Worm (Caenorhabditis elegans) whole organism, L3 larva: Measurements from ENCODE around the gene sup-9.

ENCODE experiments used
- ZK546.5 ChIP-seq: sonication (generic microtip); optimal IDR thresholded peaks from 2 replicates; lab custom pipeline; 2017; ENCODE audit warnings: missing biosample characterization, missing genetic modification characterization
- aly-2 ChIP-seq: fragments of 150-350 bp; optimal IDR thresholded peaks from 2 replicates; lab custom pipeline; 2014; ENCODE audit warnings: missing biosample characterization, missing genetic modification characterization
- daf-12 ChIP-seq: fragments of 150-350 bp; optimal IDR thresholded peaks from 2 replicates; lab custom pipeline; 2014; ENCODE audit warnings: missing biosample characterization, missing genetic modification reagents, missing genetic modification characterization
- egl-27 ChIP-seq: sonication (generic microtip); optimal IDR thresholded peaks from 4 replicates; lab custom pipeline; 2017; ENCODE audit warnings: missing biosample characterization, missing genetic modification reagents, missing genetic modification characterization
- egl-5 ChIP-seq: fragments of 150-350 bp; optimal IDR thresholded peaks from 2 replicates; lab custom pipeline; 2017; ENCODE audit warnings: missing biosample characterization, missing genetic modification reagents, missing genetic modification characterization, inconsistent platforms
- elt-1 ChIP-seq: fragments of 150-350 bp; optimal IDR thresholded peaks from 2 replicates; lab custom pipeline; 2014; ENCODE audit warnings: missing biosample characterization, missing genetic modification characterization
- elt-3 ChIP-seq, 3 experiments: fragments of 150-350 bp in 1 of 3; sonication (generic microtip) in 2 of 3; optimal IDR thresholded peaks; 2 replicates in 2 of 3; 4 replicates in 1 of 3; lab custom pipeline; 2014 to 2017; ENCODE audit warnings: missing biosample characterization in 3 of 3, missing genetic modification characterization in 3 of 3
- eor-1 ChIP-seq, 2 experiments: fragments of 150-350 bp; optimal IDR thresholded peaks; 2 replicates each; lab custom pipeline; 2014 to 2018; ENCODE audit warnings: missing biosample characterization in 2 of 2, missing genetic modification characterization in 2 of 2
- fkh-10 ChIP-seq: sonication (generic microtip); optimal IDR thresholded peaks from 2 replicates; lab custom pipeline; 2017; ENCODE audit warnings: missing biosample characterization, missing genetic modification reagents, missing genetic modification characterization
- fkh-2 ChIP-seq: fragments of 150-350 bp; optimal IDR thresholded peaks from 2 replicates; lab custom pipeline; 2014; ENCODE audit warnings: missing biosample characterization, missing genetic modification reagents, missing genetic modification characterization
- fos-1 ChIP-seq: fragments of 150-350 bp; optimal IDR thresholded peaks from 2 replicates; lab custom pipeline; 2014; ENCODE audit warnings: missing biosample characterization, missing genetic modification characterization
- hmg-11 ChIP-seq: sonication (generic microtip); optimal IDR thresholded peaks from 2 replicates; lab custom pipeline; 2016; ENCODE audit warnings: missing genetic modification characterization, missing compliant biosample characterization
- jun-1 ChIP-seq: fragments of 150-350 bp; optimal IDR thresholded peaks from 2 replicates; lab custom pipeline; 2014; ENCODE audit warnings: missing biosample characterization, missing genetic modification reagents, missing genetic modification characterization
- lin-15B ChIP-seq: fragments of 150-350 bp; optimal IDR thresholded peaks from 2 replicates; lab custom pipeline; 2014; ENCODE audit warnings: missing biosample characterization, missing genetic modification characterization
- lin-39 ChIP-seq: fragments of 150-350 bp; optimal IDR thresholded peaks from 2 replicates; lab custom pipeline; 2018; ENCODE audit warnings: missing biosample characterization, missing genetic modification reagents, missing genetic modification characterization
- mdl-1 ChIP-seq: fragments of 150-350 bp; optimal IDR thresholded peaks from 2 replicates; lab custom pipeline; 2014; ENCODE audit warnings: missing biosample characterization, missing genetic modification characterization
- mml-1 ChIP-seq: fragments of 150-350 bp; sonication (generic microtip); optimal IDR thresholded peaks from 3 replicates; lab custom pipeline; 2014; ENCODE audit warnings: missing biosample characterization, missing genetic modification characterization
- nfya-1 ChIP-seq: sonication (generic microtip); optimal IDR thresholded peaks from 2 replicates; lab custom pipeline; 2017; ENCODE audit warnings: missing genetic modification characterization, mild to moderate bottlenecking, missing compliant biosample characterization, antibody characterized with exemption, moderate library complexity; ENCODE audit not compliant: insufficient read depth
- nhr-11 ChIP-seq: fragments of 150-350 bp; optimal IDR thresholded peaks from 2 replicates; lab custom pipeline; 2014; ENCODE audit warnings: missing biosample characterization, missing genetic modification characterization
- nhr-12 ChIP-seq: fragments of 150-350 bp; optimal IDR thresholded peaks from 2 replicates; lab custom pipeline; 2014; ENCODE audit warnings: missing biosample characterization, missing genetic modification characterization
- nhr-23 ChIP-seq: fragments of 150-350 bp; optimal IDR thresholded peaks from 2 replicates; lab custom pipeline; 2014; ENCODE audit warnings: missing biosample characterization, missing genetic modification reagents, missing genetic modification characterization
- nhr-237 ChIP-seq: fragments of 150-350 bp; optimal IDR thresholded peaks from 2 replicates; lab custom pipeline; 2014; ENCODE audit warnings: missing biosample characterization, missing genetic modification characterization
- nhr-25 ChIP-seq: sonication (generic microtip); optimal IDR thresholded peaks from 2 replicates; lab custom pipeline; 2017; ENCODE audit warnings: missing biosample characterization, missing genetic modification characterization
- nhr-28 ChIP-seq: fragments of 150-350 bp; optimal IDR thresholded peaks from 2 replicates; lab custom pipeline; 2014; ENCODE audit warnings: missing biosample characterization, missing genetic modification characterization
- nhr-43 ChIP-seq: sonication (generic microtip); optimal IDR thresholded peaks from 2 replicates; lab custom pipeline; 2016; ENCODE audit warnings: mild to moderate bottlenecking, missing genetic modification characterization, missing compliant biosample characterization; ENCODE audit not compliant: poor library complexity, severe bottlenecking
- nhr-67 ChIP-seq: fragments of 150-350 bp; optimal IDR thresholded peaks from 2 replicates; lab custom pipeline; 2014; ENCODE audit warnings: missing biosample characterization, missing genetic modification characterization
- nhr-76 ChIP-seq: fragments of 150-350 bp; sonication (generic microtip); optimal IDR thresholded peaks from 5 replicates; lab custom pipeline; 2014; ENCODE audit warnings: missing biosample characterization, missing genetic modification characterization
- nhr-77 ChIP-seq: fragments of 150-350 bp; optimal IDR thresholded peaks from 2 replicates; lab custom pipeline; 2014; ENCODE audit warnings: missing biosample characterization, missing genetic modification characterization
- pqm-1 ChIP-seq: fragments of 150-350 bp; optimal IDR thresholded peaks from 2 replicates; lab custom pipeline; 2017; ENCODE audit warnings: missing biosample characterization, missing genetic modification characterization, inconsistent platforms
- skn-1 ChIP-seq: fragments of 150-350 bp; optimal IDR thresholded peaks from 2 replicates; lab custom pipeline; 2014; ENCODE audit warnings: missing biosample characterization, missing genetic modification characterization
- snpc-4 ChIP-seq: fragments of 150-350 bp; optimal IDR thresholded peaks from 2 replicates; lab custom pipeline; 2014; ENCODE audit warnings: missing biosample characterization, missing genetic modification characterization
- tbx-2 ChIP-seq: sonication (generic microtip); optimal IDR thresholded peaks from 2 replicates; lab custom pipeline; 2016; ENCODE audit warnings: mild to moderate bottlenecking, missing genetic modification characterization, missing compliant biosample characterization
- unc-39 ChIP-seq: sonication (generic microtip); optimal IDR thresholded peaks from 4 replicates; lab custom pipeline; 2017; ENCODE audit warnings: missing biosample characterization, missing genetic modification characterization
- unc-62 ChIP-seq: fragments of 150-350 bp; sonication (generic microtip); optimal IDR thresholded peaks from 4 replicates; lab custom pipeline; 2014; ENCODE audit warnings: missing biosample characterization, missing genetic modification reagents, missing genetic modification characterization
- zag-1 ChIP-seq: fragments of 150-350 bp; optimal IDR thresholded peaks from 2 replicates; lab custom pipeline; 2014; ENCODE audit warnings: missing biosample characterization, missing genetic modification characterization

Gene sup-9

DNA sequence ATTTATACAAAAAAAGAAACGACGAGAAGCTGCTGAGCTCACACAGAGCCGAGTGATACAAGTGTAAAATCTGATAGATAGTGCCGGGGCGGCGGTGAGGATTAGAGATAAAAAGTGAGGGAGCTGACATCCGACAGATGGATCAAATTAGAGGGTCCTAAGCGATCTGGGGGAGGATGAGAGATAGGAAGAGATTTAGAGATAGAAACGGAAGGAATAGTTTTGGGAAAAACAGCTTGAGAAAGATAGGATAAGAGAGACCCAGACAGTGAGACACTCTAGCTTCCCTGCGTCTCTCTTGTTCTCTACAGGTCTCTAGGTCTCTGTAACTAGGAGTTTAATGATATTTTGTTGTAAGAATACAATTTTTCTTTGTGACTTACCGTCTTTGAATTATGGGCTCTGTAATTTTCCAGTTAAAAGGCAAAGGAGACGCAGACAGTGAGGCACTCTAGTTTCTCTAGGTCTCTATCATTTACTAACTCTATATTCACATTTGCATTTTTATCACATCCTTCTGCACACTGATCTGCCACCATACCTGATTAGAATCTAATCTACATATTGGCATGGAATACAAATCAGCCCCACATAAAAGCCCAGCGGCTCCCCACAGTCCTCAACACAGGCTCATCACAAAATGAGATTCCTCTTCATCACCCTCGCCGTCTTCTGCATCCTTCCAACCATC is at the start of gene sup-9, which contains the start of gene nspf-1:
sup-9 (minus strand) TSS at position 43 of the 691 bp plus-strand sequence.
nspf-1 (plus strand) TSS at position 641 of the 691 bp plus-strand sequence.
- TF ChIP-seq zag-1 (tag; lab: Kevin White, UChicago), result no peak
- no peak for TF ChIP-seq nhr-23
- TF ChIP-seq egl-5 (tag; lab: Kevin White, UChicago), result no peak
- no peak for TF ChIP-seq tbx-2 (tag; lab: Kevin White, UChicago)
- TF ChIP-seq elt-3 (tag; optimal IDR thresholded peaks at IDR 0.05; lab: Kevin White, UChicago), result no peak
- TF ChIP-seq pqm-1 (tag; lab: Kevin White, UChicago), result no peak
- TF ChIP-seq mdl-1, result no peak
- TF ChIP-seq nhr-28 (tag; lab: Kevin White, UChicago), result no peak
- no peak for TF ChIP-seq mml-1 (tag; lab: Kevin White, UChicago)
- no peak for TF ChIP-seq ZK546.5
- TF ChIP-seq fos-1 (tag; lab: Kevin White, UChicago), result no peak
- TF ChIP-seq aly-2 (tag; lab: Kevin White, UChicago), result no peak
- no peak for TF ChIP-seq elt-1 (tag; lab: Kevin White, UChicago)

DNA sequence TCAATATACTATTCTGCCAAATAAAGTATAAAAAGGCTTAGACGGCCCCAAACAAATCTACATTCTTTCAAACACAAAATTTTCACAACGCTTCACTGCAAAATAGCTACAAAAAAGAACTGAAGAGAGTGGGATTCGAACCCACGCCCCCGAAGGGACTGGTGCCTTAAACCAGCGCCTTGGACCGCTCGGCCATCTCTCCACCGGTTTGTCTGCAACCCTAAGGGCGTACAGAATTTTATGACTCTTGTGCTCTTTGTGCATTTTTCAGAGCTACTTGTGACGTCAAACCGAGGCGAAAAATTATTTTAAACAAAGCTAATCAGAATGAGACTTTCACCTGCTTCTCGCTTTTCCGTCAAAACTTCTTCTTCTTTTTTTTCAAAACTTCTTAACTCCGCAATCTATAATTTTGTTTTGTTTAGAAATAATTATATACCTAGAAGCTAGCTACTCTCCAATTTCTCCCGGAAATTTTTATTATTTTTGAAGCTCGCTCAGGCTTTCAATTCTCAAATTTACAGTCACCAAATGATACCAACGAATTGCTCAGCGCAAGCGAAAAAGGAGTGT is 49.4 kb upstream of the sup-9 start, which contains the start of gene T05A8.8:
T05A8.8 (plus strand) TSS at position 523 of the 573 bp plus-strand sequence.
- TF ChIP-seq nhr-237 (tag; lab: Kevin White, UChicago), result no peak
- TF ChIP-seq nhr-43 (tag; lab: Kevin White, UChicago), result no peak
- no peak for TF ChIP-seq unc-62 (GFP tag; lab: Kevin White, UChicago)
- no peak for TF ChIP-seq mml-1 (tag; lab: Kevin White, UChicago)
- no peak for TF ChIP-seq skn-1
- TF ChIP-seq nhr-25 (tag; lab: Kevin White, UChicago), result no peak
- TF ChIP-seq jun-1 (tag; lab: Kevin White, UChicago), result no peak
- TF ChIP-seq lin-15B (tag; lab: Kevin White, UChicago), result no peak
- TF ChIP-seq fkh-2 (tag; lab: Kevin White, UChicago), result no peak

DNA sequence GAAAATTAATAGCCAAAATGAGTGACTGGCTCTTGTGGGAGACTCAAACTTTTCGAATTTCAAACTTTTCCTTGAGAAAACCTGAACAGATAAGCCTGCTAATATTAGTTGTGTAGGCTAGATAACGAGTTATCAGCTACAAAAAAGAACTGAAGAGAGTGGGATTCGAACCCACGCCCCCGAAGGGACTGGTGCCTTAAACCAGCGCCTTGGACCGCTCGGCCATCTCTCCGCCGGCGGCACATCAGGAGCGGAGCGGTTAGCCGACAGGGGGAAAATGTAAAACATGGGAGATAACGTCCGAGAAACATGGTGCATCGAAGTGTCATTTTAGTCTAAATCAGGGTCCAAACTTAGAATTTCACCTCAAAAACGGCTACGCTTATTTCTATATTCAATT is 48.8 kb upstream of the sup-9 start:
- no peak for TF ChIP-seq fkh-2 (tag; lab: Kevin White, UChicago)
- no peak for TF ChIP-seq fos-1 (tag; lab: Kevin White, UChicago)
- no peak for TF ChIP-seq lin-15B (tag; lab: Kevin White, UChicago)
- no peak for TF ChIP-seq nhr-12

DNA sequence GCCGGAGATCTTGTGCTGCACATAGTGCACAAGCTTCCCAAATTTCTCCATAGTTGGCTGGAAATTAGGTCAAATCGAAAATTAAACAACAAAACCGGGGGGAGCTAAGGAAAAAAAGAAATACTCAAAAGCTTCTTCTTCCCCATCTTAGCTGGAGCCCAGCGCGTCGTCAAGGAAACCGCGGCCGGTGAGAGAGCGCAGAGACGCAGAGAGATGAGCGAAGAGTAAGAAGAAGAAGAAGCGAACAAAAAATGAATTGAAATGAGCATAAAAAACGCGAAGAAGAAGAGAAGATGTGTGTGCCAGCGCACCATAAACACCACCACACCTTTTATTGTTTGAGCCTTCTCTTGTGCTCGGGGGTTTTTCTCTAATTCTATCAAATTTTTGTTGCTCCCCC is 48.4 kb upstream of the sup-9 start, which contains the start of gene wdr-31:
wdr-31 (minus strand) TSS at position 101 of the 400 bp plus-strand sequence.
- no peak for TF ChIP-seq egl-27 (tag; lab: Kevin White, UChicago)
- TF ChIP-seq fkh-10, result no peak
- TF ChIP-seq mml-1 (tag; lab: Kevin White, UChicago), result no peak
- no peak for TF ChIP-seq unc-39 (tag; lab: Kevin White, UChicago)
- TF ChIP-seq mdl-1, result no peak
- no peak for TF ChIP-seq lin-39 (tag; lab: Kevin White, UChicago)

DNA sequence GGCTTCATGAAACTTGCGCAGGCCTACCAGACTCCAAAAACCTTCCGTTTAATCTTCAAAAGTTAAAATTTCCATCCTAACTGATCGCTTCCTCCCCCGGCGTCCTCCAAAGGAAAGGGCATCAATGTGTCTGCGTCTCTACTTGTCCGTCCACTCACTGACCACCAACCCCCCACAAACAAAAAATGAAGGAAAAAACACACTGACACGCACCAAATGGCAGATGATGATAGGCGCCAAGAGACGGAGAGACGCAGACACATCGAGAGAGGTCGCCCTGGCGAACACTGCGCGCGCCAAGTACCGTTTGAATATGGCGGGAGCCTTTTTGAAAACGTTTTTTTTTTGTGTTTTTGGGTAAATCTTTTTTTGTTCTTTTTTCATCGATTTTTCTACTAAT is 47.9 kb upstream of the sup-9 start:
- TF ChIP-seq elt-1 (tag; lab: Kevin White, UChicago), result no peak
- TF ChIP-seq hmg-11 (tag; lab: Kevin White, UChicago), result peak; percentile 40
- TF ChIP-seq nhr-11 (tag; lab: Kevin White, UChicago), result no peak
- TF ChIP-seq nhr-77 (tag; lab: Kevin White, UChicago), result no peak
- no peak for TF ChIP-seq nhr-67 (tag; lab: Kevin White, UChicago)
- peak; percentile 61 for TF ChIP-seq lin-39 (tag; lab: Kevin White, UChicago)
- no peak for TF ChIP-seq elt-3 (tag; optimal IDR thresholded peaks at IDR 0.05; lab: Kevin White, UChicago)
- TF ChIP-seq egl-5 (tag; lab: Kevin White, UChicago), result no peak
- no peak for TF ChIP-seq nhr-76
- TF ChIP-seq pqm-1 (tag; lab: Kevin White, UChicago), result no peak
- no peak for TF ChIP-seq fkh-10
- TF ChIP-seq nhr-25 (tag; lab: Kevin White, UChicago), result peak; percentile 32
- peak; percentile 20 for TF ChIP-seq nhr-23
- TF ChIP-seq mdl-1, result no peak
- no peak for TF ChIP-seq eor-1 (tag; optimal IDR thresholded peaks at IDR 0.05; lab: Kevin White, UChicago)
- TF ChIP-seq snpc-4 (tag; lab: Kevin White, UChicago), result peak; percentile 23
- TF ChIP-seq daf-12, result no peak
- no peak for TF ChIP-seq nhr-43 (tag; lab: Kevin White, UChicago)
- peak; percentile 79 for TF ChIP-seq nfya-1 (tag; lab: Kevin White, UChicago)
- peak; percentile 17 for TF ChIP-seq jun-1 (tag; lab: Kevin White, UChicago)
